Fruit fly (Drosophila melanogaster) whole organism, embryonic: ENCODE measurements around the gene CG10348.

ENCODE experiments used
- CG1024 ChIP-seq: fragments of 200-800 bp; sonication (Bioruptor generic); IDR thresholded peaks from 2 replicates; pipeline ENCODE4 v1.3.6; 2022; ENCODE audit warnings: missing biosample characterization, missing genetic modification characterization
- CG10565 ChIP-seq: fragments of 200-800 bp; sonication (Bioruptor generic); optimal IDR thresholded peaks from 3 replicates; lab custom pipeline; 2016; ENCODE audit warnings: missing biosample characterization, mild to moderate bottlenecking, missing genetic modification characterization
- CG10979 ChIP-seq: fragments of 200-800 bp; sonication (Bioruptor generic); optimal IDR thresholded peaks from 2 replicates; lab custom pipeline; 2018; ENCODE audit warnings: missing biosample characterization, mild to moderate bottlenecking, missing genetic modification characterization, moderate library complexity
- CG11398 ChIP-seq: fragments of 200-800 bp; sonication (Bioruptor generic); optimal IDR thresholded peaks from 2 replicates; lab custom pipeline; 2016; ENCODE audit warnings: missing biosample characterization, missing genetic modification characterization
- CG14710 ChIP-seq: fragments of 200-800 bp; sonication (Bioruptor generic); optimal IDR thresholded peaks from 3 replicates; lab custom pipeline; 2019; ENCODE audit warnings: missing biosample characterization, mild to moderate bottlenecking, missing genetic modification characterization, moderate library complexity
- CG15514 ChIP-seq: fragments of 200-800 bp; sonication (Bioruptor generic); optimal IDR thresholded peaks from 3 replicates; lab custom pipeline; 2017; ENCODE audit warnings: missing biosample characterization, missing genetic modification characterization, mild to moderate bottlenecking, moderate library complexity, missing genetic modification reagents
- CG1603 ChIP-seq: fragments of 200-800 bp; sonication (Bioruptor generic); optimal IDR thresholded peaks from 2 replicates; lab custom pipeline; 2019; ENCODE audit warnings: missing biosample characterization, mild to moderate bottlenecking, missing genetic modification characterization, moderate library complexity
- CG2116 ChIP-seq: fragments of 200-800 bp; sonication (Bioruptor generic); optimal IDR thresholded peaks from 3 replicates; lab custom pipeline; 2018; ENCODE audit warnings: missing biosample characterization, mild to moderate bottlenecking, missing genetic modification characterization
- CG2875 ChIP-seq: fragments of 200-800 bp; sonication (Bioruptor generic); optimal IDR thresholded peaks from 2 replicates; lab custom pipeline; 2017; ENCODE audit warnings: missing biosample characterization, mild to moderate bottlenecking, missing genetic modification characterization, missing genetic modification reagents
- CG31388 ChIP-seq: fragments of 200-800 bp; sonication (Bioruptor generic); optimal IDR thresholded peaks from 2 replicates; lab custom pipeline; 2016; ENCODE audit warnings: missing biosample characterization, missing genetic modification characterization
- CG3726 ChIP-seq: fragments of 200-800 bp; sonication (Bioruptor generic); IDR thresholded peaks from 3 replicates; pipeline ENCODE4, ENCODE4 v1.3.6; 2022; ENCODE audit warnings: missing biosample characterization, missing genetic modification characterization
- CG4282 ChIP-seq: fragments of 200-800 bp; sonication (Bioruptor generic); optimal IDR thresholded peaks from 2 replicates; lab custom pipeline; 2016; ENCODE audit warnings: missing biosample characterization, missing genetic modification characterization
- CG4328 ChIP-seq: fragments of 200-800 bp; sonication (Bioruptor generic); optimal IDR thresholded peaks from 3 replicates; lab custom pipeline; 2017; ENCODE audit warnings: missing biosample characterization, missing genetic modification reagents, missing genetic modification characterization
- CG6791 ChIP-seq: fragments of 200-800 bp; sonication (Bioruptor generic); IDR thresholded peaks from 3 replicates; pipeline ENCODE4 v1.3.6; 2022; ENCODE audit warnings: missing biosample characterization, missing genetic modification characterization; ENCODE audit not compliant: partially characterized antibody
- CG7786 ChIP-seq: fragments of 200-800 bp; sonication (Bioruptor generic); optimal IDR thresholded peaks from 2 replicates; lab custom pipeline; 2016; ENCODE audit warnings: missing biosample characterization, missing genetic modification characterization
- CG8388 ChIP-seq: fragments of 200-800 bp; sonication (Bioruptor generic); optimal IDR thresholded peaks from 2 replicates; lab custom pipeline; 2019; ENCODE audit warnings: missing biosample characterization, mild to moderate bottlenecking, missing genetic modification characterization, moderate library complexity
- CG9876 ChIP-seq: fragments of 200-800 bp; sonication (Bioruptor generic); optimal IDR thresholded peaks from 2 replicates; lab custom pipeline; 2016; ENCODE audit warnings: missing biosample characterization, missing genetic modification characterization
- Ets97D ChIP-seq: fragments of 200-800 bp; sonication (Bioruptor generic); optimal IDR thresholded peaks from 3 replicates; lab custom pipeline; 2016; ENCODE audit warnings: missing biosample characterization, missing genetic modification characterization
- HLH4C ChIP-seq: fragments of 200-800 bp; sonication (Bioruptor generic); IDR thresholded peaks from 3 replicates; pipeline ENCODE4 v1.3.6; 2022; ENCODE audit warnings: missing biosample characterization, missing genetic modification characterization; ENCODE audit not compliant: partially characterized antibody
- HLH54F ChIP-seq: fragments of 200-800 bp; sonication (Bioruptor generic); optimal IDR thresholded peaks from 3 replicates; lab custom pipeline; 2016; ENCODE audit warnings: missing biosample characterization, missing genetic modification characterization
- HLHmδ ChIP-seq: fragments of 200-800 bp; sonication (Bioruptor generic); optimal IDR thresholded peaks from 2 replicates; lab custom pipeline; 2018; ENCODE audit warnings: missing biosample characterization, mild to moderate bottlenecking, missing genetic modification characterization, moderate library complexity
- Hand ChIP-seq: fragments of 200-800 bp; sonication (Bioruptor generic); optimal IDR thresholded peaks from 2 replicates; lab custom pipeline; 2017; ENCODE audit warnings: mild to moderate bottlenecking, missing biosample characterization, missing genetic modification reagents, missing genetic modification characterization
- Hr78 ChIP-seq, 2 experiments: fragments of 200-800 bp in 1 of 2; fragments of >200 bp in 1 of 2; sonication (Bioruptor generic) in 1 of 2; optimal IDR thresholded peaks; 2 replicates each; lab custom pipeline; 2017 to 2019; ENCODE audit warnings: missing biosample characterization in 2 of 2, missing genetic modification characterization in 2 of 2, mild to moderate bottlenecking in 1 of 2, moderate library complexity in 1 of 2
- Myb ChIP-seq: fragments of 200-800 bp; sonication (Bioruptor generic); optimal IDR thresholded peaks from 2 replicates; lab custom pipeline; 2016; ENCODE audit warnings: missing biosample characterization, missing genetic modification characterization
- NC2α ChIP-seq: fragments of 200-800 bp; sonication (Bioruptor generic); optimal IDR thresholded peaks from 2 replicates; lab custom pipeline; 2016; ENCODE audit warnings: missing biosample characterization, missing genetic modification characterization
- Oaz ChIP-seq: fragments of 200-800 bp; sonication (Bioruptor generic); IDR thresholded peaks from 2 replicates; pipeline ENCODE4 v1.3.6; 2022; ENCODE audit warnings: missing biosample characterization, missing genetic modification characterization
- Opbp ChIP-seq: fragments of 200-800 bp; sonication (Bioruptor generic); IDR thresholded peaks from 3 replicates; pipeline ENCODE4 v1.3.6; 2022; ENCODE audit warnings: missing biosample characterization, missing genetic modification characterization; ENCODE audit not compliant: partially characterized antibody
- Xrp1 ChIP-seq: fragments of 200-800 bp; sonication (Bioruptor generic); IDR thresholded peaks from 2 replicates; pipeline ENCODE4 v1.3.6; 2022; ENCODE audit warnings: missing biosample characterization, missing genetic modification characterization
- YL-1 ChIP-seq: fragments of 200-800 bp; sonication (Bioruptor generic); optimal IDR thresholded peaks from 3 replicates; lab custom pipeline; 2017; ENCODE audit warnings: missing biosample characterization, mild to moderate bottlenecking, missing genetic modification characterization
- ac ChIP-seq: fragments of 200-800 bp; sonication (Bioruptor generic); optimal IDR thresholded peaks from 3 replicates; lab custom pipeline; 2017; ENCODE audit warnings: missing biosample characterization, mild to moderate bottlenecking, missing genetic modification characterization
- al ChIP-seq: fragments of 200-800 bp; sonication (Bioruptor generic); IDR thresholded peaks from 2 replicates; pipeline ENCODE4 v1.3.6; 2022; ENCODE audit warnings: missing biosample characterization, missing genetic modification characterization
- amos ChIP-seq: fragments of 200-800 bp; sonication (Bioruptor generic); IDR thresholded peaks from 2 replicates; pipeline ENCODE4 v1.3.6; 2022; ENCODE audit warnings: missing biosample characterization, missing genetic modification characterization; ENCODE audit not compliant: partially characterized antibody
- aop ChIP-seq: fragments of 200-800 bp; sonication (Bioruptor generic); IDR thresholded peaks from 2 replicates; pipeline ENCODE4 v1.3.6; 2022; ENCODE audit warnings: missing biosample characterization, missing genetic modification characterization
- ato ChIP-seq: fragments of 200-800 bp; sonication (Bioruptor generic); IDR thresholded peaks from 2 replicates; pipeline ENCODE4 v1.3.6; 2022; ENCODE audit warnings: missing biosample characterization, missing genetic modification characterization; ENCODE audit not compliant: partially characterized antibody
- crp ChIP-seq, 2 experiments: fragments of 200-800 bp; sonication (Bioruptor generic); optimal IDR thresholded peaks; 2 replicates in 1 of 2; 3 replicates in 1 of 2; lab custom pipeline; 2017; ENCODE audit warnings: missing biosample characterization in 2 of 2, missing genetic modification characterization in 2 of 2, mild to moderate bottlenecking in 1 of 2, moderate library complexity in 1 of 2
- cwo ChIP-seq: fragments of 200-800 bp; sonication (Bioruptor generic); optimal IDR thresholded peaks from 3 replicates; lab custom pipeline; 2017; ENCODE audit warnings: missing biosample characterization, missing genetic modification characterization, mild to moderate bottlenecking, moderate library complexity, missing genetic modification reagents
- emc ChIP-seq: fragments of 200-800 bp; sonication (Bioruptor generic); optimal IDR thresholded peaks from 2 replicates; lab custom pipeline; 2016; ENCODE audit warnings: missing biosample characterization, missing genetic modification characterization
- knrl ChIP-seq: fragments of 200-800 bp; sonication (Bioruptor generic); IDR thresholded peaks from 3 replicates; pipeline ENCODE4 v1.3.6; 2022; ENCODE audit warnings: missing biosample characterization, missing genetic modification characterization; ENCODE audit not compliant: partially characterized antibody
- lbe ChIP-seq: fragments of 200-800 bp; sonication (Bioruptor generic); optimal IDR thresholded peaks from 2 replicates; lab custom pipeline; 2016; ENCODE audit warnings: missing biosample characterization, mild to moderate bottlenecking, missing genetic modification characterization
- lola ChIP-seq, 3 experiments: fragments of >200 bp in 2 of 3; fragments of 200-800 bp in 1 of 3; sonication (Bioruptor generic) in 1 of 3; optimal IDR thresholded peaks; 2 replicates each; lab custom pipeline; 2017 to 2019; ENCODE audit warnings: missing biosample characterization in 3 of 3, missing genetic modification characterization in 3 of 3, mild to moderate bottlenecking in 1 of 3, moderate library complexity in 1 of 3
- nerfin-1 ChIP-seq: fragments of 200-800 bp; sonication (Bioruptor generic); optimal IDR thresholded peaks from 3 replicates; lab custom pipeline; 2019; ENCODE audit warnings: missing biosample characterization, mild to moderate bottlenecking, missing genetic modification characterization, moderate library complexity
- odd ChIP-seq: fragments of 200-800 bp; sonication (Bioruptor generic); optimal IDR thresholded peaks from 2 replicates; lab custom pipeline; 2017; ENCODE audit warnings: missing biosample characterization, mild to moderate bottlenecking, missing genetic modification characterization
- onecut ChIP-seq: fragments of 200-800 bp; sonication (Bioruptor generic); IDR thresholded peaks from 2 replicates; pipeline ENCODE4 v1.3.6; 2022; ENCODE audit warnings: missing biosample characterization, missing genetic modification characterization
- prd ChIP-seq, 3 experiments: fragments of >200 bp in 2 of 3; fragments of 200-800 bp in 1 of 3; sonication (Bioruptor generic) in 1 of 3; optimal IDR thresholded peaks in 2 of 3; IDR thresholded peaks in 1 of 3; 2 replicates in 2 of 3; 3 replicates in 1 of 3; pipeline versions ENCODE4 v1.3.6 to Lab custom; 2017 to 2022; ENCODE audit warnings: missing biosample characterization in 1 of 3, missing genetic modification characterization in 1 of 3
- psq ChIP-seq: fragments of 200-800 bp; sonication (Bioruptor generic); optimal IDR thresholded peaks from 2 replicates; lab custom pipeline; 2017; ENCODE audit warnings: missing biosample characterization, missing genetic modification characterization
- row ChIP-seq: fragments of 200-800 bp; sonication (Bioruptor generic); IDR thresholded peaks from 3 replicates; pipeline ENCODE4 v1.3.6; 2022; ENCODE audit warnings: missing biosample characterization, missing genetic modification characterization
- schlank ChIP-seq: fragments of 200-800 bp; sonication (Bioruptor generic); optimal IDR thresholded peaks from 2 replicates; lab custom pipeline; 2018; ENCODE audit warnings: missing biosample characterization, mild to moderate bottlenecking, missing genetic modification characterization
- usp ChIP-seq: fragments of >200 bp; optimal IDR thresholded peaks from 2 replicates; lab custom pipeline; 2017; ENCODE audit warnings: missing biosample characterization, missing genetic modification characterization
- wdn ChIP-seq: fragments of 200-800 bp; sonication (Bioruptor generic); IDR thresholded peaks from 2 replicates; pipeline ENCODE4 v1.3.6; 2022; ENCODE audit warnings: missing biosample characterization, missing genetic modification characterization

CG10348 gene

DNA sequence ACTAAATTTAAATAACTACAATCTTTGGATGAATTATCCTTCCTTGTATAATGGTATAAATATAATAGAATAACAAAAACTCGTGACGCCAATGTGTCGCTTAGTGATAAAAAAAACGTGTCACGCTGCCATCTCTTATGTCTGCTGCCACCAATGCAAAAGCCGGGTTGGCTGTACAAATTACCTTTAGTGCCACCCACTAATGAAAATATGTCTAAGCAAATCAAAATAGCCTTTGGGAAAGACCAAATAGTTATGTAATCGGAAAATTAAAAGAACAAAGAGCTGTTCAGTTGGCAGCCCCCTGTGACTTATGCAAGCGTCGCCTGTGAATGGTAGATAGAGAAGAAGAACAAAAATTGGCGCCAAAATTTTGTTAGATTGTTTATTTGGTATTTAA lies 42.9 kb downstream of the CG10348 start, which contains the start of gene CG10336 (continued):
- no peak for TF ChIP-seq odd (GFP tag; lab: Kevin White, UChicago)
- no peak for TF ChIP-seq lola (GFP tag; optimal IDR thresholded peaks at IDR 0.05; lab: Kevin White, UChicago)
- TF ChIP-seq Hr78 (GFP tag; optimal IDR thresholded peaks at IDR 0.05; lab: Kevin White, UChicago), result no peak
- no peak for TF ChIP-seq CG8388 (GFP tag; lab: Kevin White, UChicago)
- TF ChIP-seq amos (GFP tag; lab: Robert Waterston, UW), result peak; percentile 62; the same call in 1 of the 2 replicates
- TF ChIP-seq al (GFP tag; lab: Robert Waterston, UW), result no peak
- TF ChIP-seq YL-1 (GFP tag; lab: Kevin White, UChicago), result peak; percentile 60
- no peak for TF ChIP-seq CG31388 (GFP tag; lab: Kevin White, UChicago)
- no peak for TF ChIP-seq CG1024 (GFP tag; lab: Robert Waterston, UW)
- no peak for TF ChIP-seq Hand (GFP tag; lab: Kevin White, UChicago)
- no peak for TF ChIP-seq lbe (GFP tag; lab: Kevin White, UChicago)
- no peak for TF ChIP-seq CG7786 (GFP tag; lab: Kevin White, UChicago)
- TF ChIP-seq CG1603 (tag; lab: Kevin White, UChicago), result peak; percentile 17
- TF ChIP-seq NC2α, result no peak
- no peak for TF ChIP-seq emc
- no peak for TF ChIP-seq cwo
- peak; percentile 56; the same call in 2 of the 3 replicates for TF ChIP-seq CG6791 (GFP tag; lab: Robert Waterston, UW)
- peak; percentile 74 for TF ChIP-seq row
- TF ChIP-seq CG11398, result no peak
- TF ChIP-seq usp (GFP tag; lab: Kevin White, UChicago), result no peak
- peak in 1 of 2 experiments; percentile 10 for TF ChIP-seq crp (GFP tag; optimal IDR thresholded peaks at IDR 0.05; lab: Kevin White, UChicago)
- TF ChIP-seq ato, result 0 out of 2 replicates have a peak, but pooled peaks have one; percentile 25
- no peak for TF ChIP-seq ac (GFP tag; lab: Kevin White, UChicago)
- TF ChIP-seq Xrp1 (GFP tag; lab: Robert Waterston, UW), result no peak
- TF ChIP-seq CG10565, result no peak
- peak; percentile 21 for TF ChIP-seq CG14710
- TF ChIP-seq aop, result no peak
- TF ChIP-seq CG3726 (GFP tag; lab: Robert Waterston, UW), result no peak
- peak; percentile 60 for TF ChIP-seq CG2116 (GFP tag; lab: Kevin White, UChicago)
- no peak for TF ChIP-seq Myb
- no peak for TF ChIP-seq CG10979
- peak; percentile 9 for TF ChIP-seq Ets97D (GFP tag; lab: Kevin White, UChicago)
- peak; percentile 36; the same call in 1 of the 3 replicates for TF ChIP-seq Opbp
- no peak for TF ChIP-seq wdn (GFP tag; lab: Robert Waterston, UW)
- TF ChIP-seq Oaz (GFP tag; lab: Robert Waterston, UW), result no peak
- TF ChIP-seq HLH54F (GFP tag; lab: Kevin White, UChicago), result no peak
- TF ChIP-seq onecut (GFP tag; lab: Robert Waterston, UW), result no peak
- no peak for TF ChIP-seq HLHmδ (GFP tag; lab: Kevin White, UChicago)
- no peak for TF ChIP-seq CG4282
- peak; percentile 55 for TF ChIP-seq CG15514 (GFP tag; lab: Kevin White, UChicago)
- no peak for TF ChIP-seq schlank
- no peak for TF ChIP-seq nerfin-1 (tag; lab: Kevin White, UChicago)
- TF ChIP-seq psq, result no peak
- TF ChIP-seq CG2875, result no peak
- no peak for TF ChIP-seq CG9876 (GFP tag; lab: Kevin White, UChicago)
- TF ChIP-seq prd (optimal IDR thresholded peaks at IDR 0.05; lab: Kevin White, UChicago), result no peak
- TF ChIP-seq prd (GFP tag; IDR thresholded peaks at IDR 0.05; lab: Robert Waterston, UW), result no peak
- TF ChIP-seq HLH4C, result 0 out of 3 replicates have a peak, but pooled peaks have one; percentile 8
- TF ChIP-seq knrl, result peak; percentile 52
- no peak for TF ChIP-seq CG4328 (GFP tag; lab: Kevin White, UChicago)
